Fruit fly (Drosophila melanogaster) whole organism: Measurements from ENCODE around the gene CG1638.

Experiments
- Dll ChIP-seq: fragments of >200 bp; optimal IDR thresholded peaks from 2 replicates; lab custom pipeline; 2017
- pan ChIP-seq: fragments of >200 bp; optimal IDR thresholded peaks from 2 replicates; lab custom pipeline; 2017
- psq ChIP-seq: fragments of >200 bp; optimal IDR thresholded peaks from 2 replicates; lab custom pipeline; 2017
- usp ChIP-seq: fragments of >200 bp; optimal IDR thresholded peaks from 2 replicates; lab custom pipeline; 2017; ENCODE audit warnings: missing biosample characterization, missing genetic modification characterization, mixed read lengths

- TF ChIP-seq pan: no peak
- no peak for TF ChIP-seq usp (GFP tag; lab: Kevin White, UChicago)
- TF ChIP-seq psq (lab: Kevin White, UChicago): no peak
- no peak for TF ChIP-seq Dll
Observed at dm6 chr3R:31607287-31607849, 17.0 kb downstream of the CG1638 start.
